Fruit fly (Drosophila melanogaster) whole organism, embryonic: ENCODE results near the gene CG7627.

Source experiments
- Abd-B ChIP-seq: fragments of 200-800 bp; sonication (Bioruptor generic); optimal IDR thresholded peaks from 2 replicates; lab custom pipeline; 2018; ENCODE audit warnings: missing biosample characterization, mild to moderate bottlenecking, missing genetic modification characterization, moderate library complexity
- Adf1 ChIP-seq: fragments of 200-800 bp; sonication (Bioruptor generic); IDR thresholded peaks from 2 replicates; pipeline ENCODE4 v1.3.6; 2022; ENCODE audit warnings: missing biosample characterization, missing genetic modification characterization
- Blimp-1 ChIP-seq: fragments of 200-800 bp; sonication (Bioruptor generic); optimal IDR thresholded peaks from 3 replicates; lab custom pipeline; 2018; ENCODE audit warnings: missing biosample characterization, missing genetic modification characterization, mild to moderate bottlenecking, moderate library complexity, missing genetic modification reagents
- CG10543 ChIP-seq: fragments of 200-800 bp; sonication (Bioruptor generic); optimal IDR thresholded peaks from 3 replicates; lab custom pipeline; 2017; ENCODE audit warnings: missing biosample characterization, mild to moderate bottlenecking, missing genetic modification characterization, moderate library complexity
- CG11560 ChIP-seq: fragments of 200-800 bp; sonication (Bioruptor generic); IDR thresholded peaks from 3 replicates; pipeline ENCODE4 v1.3.6; 2022; ENCODE audit warnings: missing biosample characterization, missing genetic modification characterization
- CG12155 ChIP-seq: fragments of 200-800 bp; sonication (Bioruptor generic); optimal IDR thresholded peaks from 3 replicates; lab custom pipeline; 2016; ENCODE audit warnings: missing biosample characterization, missing genetic modification characterization
- CG13894 ChIP-seq: fragments of 200-800 bp; sonication (Bioruptor generic); optimal IDR thresholded peaks from 3 replicates; lab custom pipeline; 2018; ENCODE audit warnings: missing biosample characterization, mild to moderate bottlenecking, missing genetic modification characterization, moderate library complexity
- CG14710 ChIP-seq: fragments of 200-800 bp; sonication (Bioruptor generic); optimal IDR thresholded peaks from 3 replicates; lab custom pipeline; 2019; ENCODE audit warnings: missing biosample characterization, mild to moderate bottlenecking, missing genetic modification characterization, moderate library complexity
- CG17802 ChIP-seq: fragments of 200-800 bp; sonication (Bioruptor generic); optimal IDR thresholded peaks from 2 replicates; lab custom pipeline; 2018; ENCODE audit warnings: missing biosample characterization, mild to moderate bottlenecking, missing genetic modification characterization, moderate library complexity
- CG34224 ChIP-seq: fragments of 200-800 bp; sonication (Bioruptor generic); IDR thresholded peaks from 3 replicates; pipeline ENCODE4 v1.3.6; 2022; ENCODE audit warnings: missing biosample characterization, missing genetic modification characterization; ENCODE audit not compliant: partially characterized antibody
- CG4424 ChIP-seq: fragments of 200-800 bp; sonication (Bioruptor generic); optimal IDR thresholded peaks from 3 replicates; lab custom pipeline; 2016; ENCODE audit warnings: missing biosample characterization, missing genetic modification characterization
- CG4617 ChIP-seq: fragments of 200-800 bp; sonication (Bioruptor generic); optimal IDR thresholded peaks from 3 replicates; lab custom pipeline; 2016; ENCODE audit warnings: missing biosample characterization, missing genetic modification characterization, borderline replicate concordance
- CG6813 ChIP-seq: fragments of 200-800 bp; sonication (Bioruptor generic); optimal IDR thresholded peaks from 2 replicates; lab custom pipeline; 2017; ENCODE audit warnings: missing biosample characterization, missing genetic modification characterization, mild to moderate bottlenecking, moderate library complexity, missing genetic modification reagents
- CG8924 ChIP-seq: fragments of 200-800 bp; optimal IDR thresholded peaks from 3 replicates; lab custom pipeline; 2019; ENCODE audit warnings: missing biosample characterization, mild to moderate bottlenecking, missing genetic modification characterization, moderate library complexity
- CG9215 ChIP-seq: fragments of 200-800 bp; sonication (Bioruptor generic); IDR thresholded peaks from 2 replicates; pipeline ENCODE4 v1.3.6; 2022; ENCODE audit warnings: missing biosample characterization, missing genetic modification characterization
- D19A ChIP-seq: fragments of 200-800 bp; optimal IDR thresholded peaks from 3 replicates; lab custom pipeline; 2019; ENCODE audit warnings: missing biosample characterization, mild to moderate bottlenecking, missing genetic modification characterization, moderate library complexity
- Deaf1 ChIP-seq: fragments of 200-800 bp; optimal IDR thresholded peaks from 3 replicates; lab custom pipeline; 2019; ENCODE audit warnings: missing biosample characterization, mild to moderate bottlenecking, missing genetic modification characterization, moderate library complexity
- Fer1 ChIP-seq: fragments of 200-800 bp; sonication (Bioruptor generic); optimal IDR thresholded peaks from 2 replicates; lab custom pipeline; 2017; ENCODE audit warnings: missing biosample characterization, mild to moderate bottlenecking, missing genetic modification characterization
- HLH3B ChIP-seq: fragments of 200-800 bp; sonication (Bioruptor generic); IDR thresholded peaks from 2 replicates; pipeline ENCODE4 v1.3.6; 2022; ENCODE audit warnings: missing biosample characterization, missing genetic modification characterization
- HLHmδ ChIP-seq: fragments of 200-800 bp; sonication (Bioruptor generic); optimal IDR thresholded peaks from 2 replicates; lab custom pipeline; 2018; ENCODE audit warnings: missing biosample characterization, mild to moderate bottlenecking, missing genetic modification characterization, moderate library complexity
- Hey ChIP-seq: fragments of 200-800 bp; sonication (Bioruptor generic); optimal IDR thresholded peaks from 3 replicates; lab custom pipeline; 2018; ENCODE audit warnings: missing biosample characterization, mild to moderate bottlenecking, missing genetic modification characterization
- Hmr ChIP-seq: fragments of 200-800 bp; sonication (Bioruptor generic); optimal IDR thresholded peaks from 3 replicates; lab custom pipeline; 2017; ENCODE audit warnings: mild to moderate bottlenecking, missing biosample characterization, missing genetic modification reagents, missing genetic modification characterization
- Hsf ChIP-seq: fragments of 200-800 bp; sonication (Bioruptor generic); optimal IDR thresholded peaks from 3 replicates; lab custom pipeline; 2016; ENCODE audit warnings: missing biosample characterization, missing genetic modification characterization
- NFAT ChIP-seq: fragments of 200-800 bp; sonication (Bioruptor generic); IDR thresholded peaks from 2 replicates; pipeline ENCODE4 v1.3.6; 2022; ENCODE audit warnings: missing biosample characterization, missing genetic modification characterization
- Rfx ChIP-seq: fragments of 200-800 bp; sonication (Bioruptor generic); IDR thresholded peaks from 2 replicates; pipeline ENCODE4 v1.3.6; 2022; ENCODE audit warnings: missing biosample characterization, missing genetic modification characterization
- Trl ChIP-seq, 3 experiments: fragments of >200 bp in 2 of 3; fragments of 200-800 bp in 1 of 3; sonication (Bioruptor generic) in 1 of 3; optimal IDR thresholded peaks; 2 replicates in 1 of 3; 3 replicates in 2 of 3; lab custom pipeline; 2016 to 2017; ENCODE audit warnings: missing biosample characterization in 1 of 3, missing genetic modification characterization in 1 of 3
- amos ChIP-seq: fragments of 200-800 bp; sonication (Bioruptor generic); IDR thresholded peaks from 2 replicates; pipeline ENCODE4 v1.3.6; 2022; ENCODE audit warnings: missing biosample characterization, missing genetic modification characterization; ENCODE audit not compliant: partially characterized antibody
- ase ChIP-seq: fragments of 200-800 bp; sonication (Bioruptor generic); IDR thresholded peaks from 3 replicates; pipeline ENCODE4 v1.3.6; 2022; ENCODE audit warnings: missing biosample characterization, missing genetic modification characterization
- ato ChIP-seq: fragments of 200-800 bp; sonication (Bioruptor generic); IDR thresholded peaks from 2 replicates; pipeline ENCODE4 v1.3.6; 2022; ENCODE audit warnings: missing biosample characterization, missing genetic modification characterization; ENCODE audit not compliant: partially characterized antibody
- az2 ChIP-seq: fragments of 200-800 bp; sonication (Bioruptor generic); optimal IDR thresholded peaks from 3 replicates; lab custom pipeline; 2016; ENCODE audit warnings: missing biosample characterization, missing genetic modification characterization
- bsh ChIP-seq, 2 experiments: fragments of 200-800 bp; sonication (Bioruptor generic); optimal IDR thresholded peaks; 2 replicates each; lab custom pipeline; 2017 to 2018; ENCODE audit warnings: mild to moderate bottlenecking in 2 of 2, missing biosample characterization in 2 of 2, missing genetic modification characterization in 2 of 2, moderate library complexity in 1 of 2
- cas ChIP-seq: fragments of 200-800 bp; sonication (Bioruptor generic); IDR thresholded peaks from 2 replicates; pipeline ENCODE4 v1.3.6; 2022; ENCODE audit warnings: missing biosample characterization, missing genetic modification characterization
- crol ChIP-seq: fragments of 200-800 bp; sonication (Bioruptor generic); IDR thresholded peaks from 2 replicates; pipeline ENCODE4 v1.3.6; 2022; ENCODE audit warnings: missing biosample characterization, missing genetic modification characterization
- danr ChIP-seq: fragments of 200-800 bp; sonication (Bioruptor generic); IDR thresholded peaks from 2 replicates; pipeline ENCODE4 v1.3.6; 2022; ENCODE audit warnings: missing biosample characterization, missing genetic modification characterization
- disco-r ChIP-seq: fragments of 200-800 bp; sonication (Bioruptor generic); optimal IDR thresholded peaks from 2 replicates; lab custom pipeline; 2016; ENCODE audit warnings: missing biosample characterization, missing genetic modification characterization
- kni ChIP-seq: fragments of 200-800 bp; sonication (Bioruptor generic); optimal IDR thresholded peaks from 3 replicates; lab custom pipeline; 2017; ENCODE audit warnings: mild to moderate bottlenecking, missing biosample characterization, missing genetic modification reagents, missing genetic modification characterization
- nom ChIP-seq: fragments of 200-800 bp; sonication (Bioruptor generic); optimal IDR thresholded peaks from 2 replicates; lab custom pipeline; 2017; ENCODE audit warnings: missing biosample characterization, missing genetic modification characterization, mild to moderate bottlenecking, moderate library complexity, missing genetic modification reagents
- otp ChIP-seq: fragments of 200-800 bp; sonication (Bioruptor generic); IDR thresholded peaks from 3 replicates; pipeline ENCODE4, ENCODE4 v1.3.6; 2022; ENCODE audit warnings: missing biosample characterization, missing genetic modification characterization
- rib ChIP-seq: fragments of 200-800 bp; sonication (Bioruptor generic); IDR thresholded peaks from 2 replicates; pipeline ENCODE4 v1.3.6; 2022; ENCODE audit warnings: missing biosample characterization, missing genetic modification characterization
- row ChIP-seq: fragments of 200-800 bp; sonication (Bioruptor generic); IDR thresholded peaks from 3 replicates; pipeline ENCODE4 v1.3.6; 2022; ENCODE audit warnings: missing biosample characterization, missing genetic modification characterization
- seq ChIP-seq: fragments of 200-800 bp; sonication (Bioruptor generic); IDR thresholded peaks from 2 replicates; pipeline ENCODE4 v1.3.6; 2022; ENCODE audit warnings: missing biosample characterization, missing genetic modification characterization
- so ChIP-seq: fragments of 200-800 bp; sonication (Bioruptor generic); IDR thresholded peaks from 3 replicates; pipeline ENCODE4 v1.3.6; 2022; ENCODE audit warnings: missing biosample characterization, missing genetic modification characterization
- ssp ChIP-seq: fragments of 200-800 bp; sonication (Bioruptor generic); IDR thresholded peaks from 2 replicates; pipeline ENCODE4 v1.3.6; 2022; ENCODE audit warnings: missing biosample characterization, missing genetic modification characterization
- stwl ChIP-seq: fragments of 200-800 bp; sonication (Bioruptor generic); optimal IDR thresholded peaks from 3 replicates; lab custom pipeline; 2018; ENCODE audit warnings: missing biosample characterization, mild to moderate bottlenecking, missing genetic modification characterization, moderate library complexity
- twi ChIP-seq: fragments of 200-800 bp; optimal IDR thresholded peaks from 2 replicates; lab custom pipeline; 2019; ENCODE audit warnings: missing biosample characterization, mild to moderate bottlenecking, missing genetic modification characterization, moderate library complexity
- zfh2 ChIP-seq: fragments of 200-800 bp; sonication (Bioruptor generic); optimal IDR thresholded peaks from 2 replicates; lab custom pipeline; 2016; ENCODE audit warnings: missing biosample characterization, missing genetic modification characterization

The CG7627 gene

dm6 chr2L:8411530-8411929 lies 49.3 kb upstream of the CG7627 start, which contains the start of gene Naglu:
Naglu (minus strand) TSS chr2L:8411868.
- TF ChIP-seq CG14710 = peak; percentile 10
- 0 out of 2 replicates have a peak, but pooled peaks have one; percentile 14 for TF ChIP-seq HLH3B (GFP tag; lab: Robert Waterston, UW)
- TF ChIP-seq CG4617 (GFP tag; lab: Kevin White, UChicago) = no peak
- no peak for TF ChIP-seq NFAT (GFP tag; lab: Robert Waterston, UW)
- TF ChIP-seq Hey (tag; lab: Kevin White, UChicago) = no peak
- no peak for TF ChIP-seq Fer1 (GFP tag; lab: Kevin White, UChicago)
- TF ChIP-seq HLHmδ = peak; percentile 46
- no peak for TF ChIP-seq CG11560 (tag; lab: Robert Waterston, UW)
- peak; percentile 86 for TF ChIP-seq D19A
- TF ChIP-seq ase = no peak
- TF ChIP-seq Blimp-1 (GFP tag; lab: Kevin White, UChicago) = peak; percentile 60
- TF ChIP-seq Hmr (GFP tag; lab: Kevin White, UChicago) = no peak
- TF ChIP-seq Rfx (GFP tag; lab: Robert Waterston, UW) = 0 out of 2 replicates have a peak, but pooled peaks have one; percentile 6
- TF ChIP-seq Trl (optimal IDR thresholded peaks at IDR 0.05; lab: Kevin White, UChicago) = peak in 1 of 2 experiments; percentile 52
- TF ChIP-seq Trl (GFP tag; optimal IDR thresholded peaks at IDR 0.05; lab: Kevin White, UChicago) = no peak
- TF ChIP-seq bsh (GFP tag; optimal IDR thresholded peaks at IDR 0.05; lab: Kevin White, UChicago) = peak in 1 of 2 experiments; percentile 12
- no peak for TF ChIP-seq CG10543 (GFP tag; lab: Kevin White, UChicago)
- TF ChIP-seq cas (GFP tag; lab: Robert Waterston, UW) = 0 out of 2 replicates have a peak, but pooled peaks have one; percentile 17
- TF ChIP-seq amos (GFP tag; lab: Robert Waterston, UW) = no peak
- no peak for TF ChIP-seq kni (GFP tag; lab: Kevin White, UChicago)
- TF ChIP-seq Deaf1 (tag; lab: Kevin White, UChicago) = no peak
- peak; percentile 43 for TF ChIP-seq nom
- TF ChIP-seq ato (GFP tag; lab: Robert Waterston, UW) = peak; percentile 46; the same call in 1 of the 2 replicates
- 0 out of 2 replicates have a peak, but pooled peaks have one; percentile 9 for TF ChIP-seq crol (GFP tag; lab: Robert Waterston, UW)
- 0 out of 3 replicates have a peak, but pooled peaks have one; percentile 10 for TF ChIP-seq row (GFP tag; lab: Robert Waterston, UW)
- peak; percentile 38 for TF ChIP-seq CG17802
- no peak for TF ChIP-seq CG9215 (GFP tag; lab: Robert Waterston, UW)
- TF ChIP-seq, all 482 proteins: peak for 14

dm6 chr2L:8403286-8404270 lies 41.3 kb upstream of the CG7627 start, which contains the start of gene emb:
emb (plus strand) TSS chr2L:8403573.
- TF ChIP-seq CG4424 (GFP tag; lab: Kevin White, UChicago) = peak; percentile 73
- TF ChIP-seq CG8924 = peak; percentile 44
- TF ChIP-seq az2 (GFP tag; lab: Kevin White, UChicago) = peak; percentile 51
- TF ChIP-seq CG34224 (GFP tag; lab: Robert Waterston, UW) = peak; percentile 95
- TF ChIP-seq Hsf (GFP tag; lab: Kevin White, UChicago) = peak; percentile 40
- no peak for TF ChIP-seq so
- peak; percentile 68 for TF ChIP-seq ssp
- TF ChIP-seq rib (GFP tag; lab: Robert Waterston, UW) = peak; percentile 75
- peak; percentile 40 for TF ChIP-seq twi (tag; lab: Kevin White, UChicago)
- TF ChIP-seq disco-r = peak; percentile 34
- TF ChIP-seq crol (GFP tag; lab: Robert Waterston, UW) = no peak
- no peak for TF ChIP-seq danr (GFP tag; lab: Robert Waterston, UW)
- TF ChIP-seq CG12155 = peak; percentile 28
- peak; percentile 42; the same call in 1 of the 2 replicates for TF ChIP-seq Adf1 (GFP tag; lab: Robert Waterston, UW)
- TF ChIP-seq Fer1 (GFP tag; lab: Kevin White, UChicago) = no peak
- TF ChIP-seq Abd-B (GFP tag; lab: Kevin White, UChicago) = no peak
- TF ChIP-seq stwl = peak; percentile 98
- TF ChIP-seq CG13894 = no peak
- TF ChIP-seq otp (GFP tag; lab: Robert Waterston, UW) = 0 out of 3 replicates have a peak, but pooled peaks have one; percentile 9
- no peak for TF ChIP-seq seq (GFP tag; lab: Robert Waterston, UW)
- TF ChIP-seq zfh2 (GFP tag; lab: Kevin White, UChicago) = peak; percentile 60
- no peak for TF ChIP-seq CG6813 (GFP tag; lab: Kevin White, UChicago)
